Fruit fly (Drosophila melanogaster): ENCODE measurements around the gene da.

The da gene

dm6 chr2L:10356508-10356907 is 31.4 kb upstream of the da start, which contains the start of the genes CtsL4 and ClpP:
CtsL4 (minus strand) TSS chr2L:10356597.
ClpP (plus strand) TSS chr2L:10356795.
- TF ChIP-seq CG31627 (GFP tag; optimal IDR thresholded peaks at IDR 0.05) (peak; percentile 50), fkh (GFP tag; optimal IDR thresholded peaks at IDR 0.05) (no peak), cyc (GFP tag; optimal IDR thresholded peaks at IDR 0.05) (peak; percentile 29), Hr39 (GFP tag; optimal IDR thresholded peaks at IDR 0.05) (no peak), Eip93F (GFP tag; optimal IDR thresholded peaks at IDR 0.05) (no peak), CG6792 (GFP tag; optimal IDR thresholded peaks at IDR 0.05) (no peak), CG9139 (GFP tag; optimal IDR thresholded peaks at IDR 0.05) (no peak), acj6 (GFP tag; optimal IDR thresholded peaks at IDR 0.05) (peak; percentile 36), salr (GFP tag; optimal IDR thresholded peaks at IDR 0.05) (no peak), OdsH (GFP tag; optimal IDR thresholded peaks at IDR 0.05) (peak; percentile 59), CG8632 (GFP tag; optimal IDR thresholded peaks at IDR 0.05) (peak; percentile 37), CG11902 (GFP tag; optimal IDR thresholded peaks at IDR 0.05) (no peak), dac (GFP tag; optimal IDR thresholded peaks at IDR 0.05) (peak; percentile 10), Blimp-1 (GFP tag; optimal IDR thresholded peaks at IDR 0.05) (no peak), Ets96B (tag; optimal IDR thresholded peaks at IDR 0.05) (peak; percentile 32), achi (GFP tag; optimal IDR thresholded peaks at IDR 0.05) (no peak), CG8119 (GFP tag; IDR thresholded peaks at IDR 0.05) (no peak), ss (GFP tag; optimal IDR thresholded peaks at IDR 0.05) (no peak), Smox (GFP tag; optimal IDR thresholded peaks at IDR 0.05) (no peak), CG34406 (GFP tag; optimal IDR thresholded peaks at IDR 0.05) (peak; percentile 40), lz (GFP tag; optimal IDR thresholded peaks at IDR 0.05) (peak; percentile 45), CG6276 (GFP tag; optimal IDR thresholded peaks at IDR 0.05) (no peak), CG3032 (tag; optimal IDR thresholded peaks at IDR 0.05) (peak; percentile 45), Eip78C (GFP tag) (no peak), Gug (GFP tag; IDR thresholded peaks at IDR 0.05) (no peak), CG1621 (tag; optimal IDR thresholded peaks at IDR 0.05) (peak; percentile 61), CG4318 (GFP tag; optimal IDR thresholded peaks at IDR 0.05) (no peak), Ets21C (GFP tag; optimal IDR thresholded peaks at IDR 0.05) (no peak), esn (GFP tag; optimal IDR thresholded peaks at IDR 0.05) (peak; percentile 55), Sox14 (GFP tag; optimal IDR thresholded peaks at IDR 0.05) (peak; percentile 88), CG7368 (GFP tag; optimal IDR thresholded peaks at IDR 0.05) (no peak), Eip75B (GFP tag; optimal IDR thresholded peaks at IDR 0.05) (no peak)

DNA sequence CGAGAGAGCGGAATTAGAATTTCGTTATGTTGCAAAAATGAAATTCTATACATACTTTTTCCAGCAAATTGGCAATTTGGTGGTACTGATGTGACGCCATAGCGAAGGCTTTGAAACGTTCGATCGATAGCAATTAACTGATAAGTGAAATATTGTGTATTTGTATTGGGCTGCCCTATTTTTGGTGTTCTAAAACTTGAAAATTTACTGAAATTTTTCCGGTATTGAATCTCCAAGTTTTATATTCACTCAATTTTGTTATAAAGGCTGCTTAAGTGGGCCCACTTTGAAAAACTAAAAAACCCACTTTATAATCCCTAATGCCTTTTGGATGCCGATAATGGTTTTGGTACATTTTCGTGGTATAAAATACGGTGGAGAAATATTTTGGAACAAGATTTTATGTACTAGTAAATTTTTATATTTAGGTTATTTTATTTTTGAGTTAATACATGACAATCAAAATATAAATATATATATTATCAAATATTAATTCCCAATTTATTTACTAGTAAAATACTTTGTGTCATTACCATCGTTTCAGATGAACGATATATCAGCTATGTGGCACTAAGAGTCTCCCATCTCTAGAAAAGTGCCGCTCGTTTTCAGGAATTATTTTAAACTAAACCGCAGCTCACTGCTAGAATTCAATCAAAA is 25.4 kb upstream of the da start, which contains the start of the genes Cand1 and pim:
Cand1 (minus strand) TSS at position 300 of the 660 bp plus-strand sequence.
pim (plus strand) TSS at position 582 of the 660 bp plus-strand sequence.
- peak; percentile 16 for TF ChIP-seq CG3032 (tag; optimal IDR thresholded peaks at IDR 0.05)
- no peak for TF ChIP-seq fd85E (GFP tag; optimal IDR thresholded peaks at IDR 0.05)

DNA sequence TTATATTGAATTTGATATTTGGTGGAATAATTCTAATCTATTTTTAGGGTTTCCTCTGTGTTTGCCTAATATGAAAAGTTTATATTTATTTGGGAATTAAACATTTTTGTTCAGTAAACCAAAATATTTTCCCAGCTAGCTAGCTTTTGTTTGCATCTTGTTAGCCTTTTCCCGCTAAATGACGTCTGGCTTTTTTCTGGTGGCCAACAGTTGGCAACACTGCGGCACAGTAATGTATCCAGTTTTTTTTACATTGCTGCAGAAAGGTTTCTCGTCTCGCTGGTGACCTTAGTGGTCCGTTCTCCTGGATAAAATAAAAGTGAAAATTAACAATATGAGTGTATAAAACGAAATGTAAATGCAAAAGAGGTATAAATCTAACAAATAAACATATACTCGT is 23.7 kb upstream of the da start, which contains the start of gene lft:
lft (plus strand) TSS at position 243 of the 400 bp plus-strand sequence.
- TF ChIP-seq dsx (GFP tag; optimal IDR thresholded peaks at IDR 0.05; ENCODE audit: poor library complexity, severe bottlenecking), result peak; percentile 51
- peak; percentile 42 for TF ChIP-seq Eip78C (GFP tag)
- TF ChIP-seq ss (GFP tag; optimal IDR thresholded peaks at IDR 0.05), result peak in 1 of 2 experiments; percentile 32
- no peak for TF ChIP-seq Sox14 (GFP tag; optimal IDR thresholded peaks at IDR 0.05)
- no peak for TF ChIP-seq salr (GFP tag; optimal IDR thresholded peaks at IDR 0.05)
- TF ChIP-seq CG8319 (GFP tag; optimal IDR thresholded peaks at IDR 0.05), result peak; percentile 53
- no peak for TF ChIP-seq acj6 (GFP tag; optimal IDR thresholded peaks at IDR 0.05)
- TF ChIP-seq CG32006 (GFP tag; optimal IDR thresholded peaks at IDR 0.05), result no peak
- no peak for TF ChIP-seq CG6854 (GFP tag; optimal IDR thresholded peaks at IDR 0.05)
- no peak for TF ChIP-seq achi (GFP tag; optimal IDR thresholded peaks at IDR 0.05)
